Fruit fly (Drosophila melanogaster) whole organism, wandering third instar larva: Measurements from ENCODE around the gene eIF2beta.

Experiments used
- Abd-B ChIP-seq: fragments of >200 bp; optimal IDR thresholded peaks from 2 replicates; lab custom pipeline; 2017; ENCODE audit warnings: missing biosample characterization, missing genetic modification characterization
- CG32264 ChIP-seq: fragments of 200-800 bp; sonication (Bioruptor generic); optimal IDR thresholded peaks from 2 replicates; lab custom pipeline; 2016; ENCODE audit warnings: missing biosample characterization, missing genetic modification characterization
- CG9705 ChIP-seq: fragments of 200-800 bp; sonication (Bioruptor generic); optimal IDR thresholded peaks from 2 replicates; lab custom pipeline; 2018; ENCODE audit warnings: missing biosample characterization, mild to moderate bottlenecking, missing genetic modification characterization
- CrebA ChIP-seq: fragments of 200-800 bp; sonication (Bioruptor generic); optimal IDR thresholded peaks from 2 replicates; lab custom pipeline; 2016; ENCODE audit warnings: missing biosample characterization, mild to moderate bottlenecking, missing genetic modification characterization, borderline replicate concordance
- Dfd ChIP-seq: fragments of >200 bp; optimal IDR thresholded peaks from 2 replicates; lab custom pipeline; 2017; ENCODE audit warnings: missing biosample characterization, missing genetic modification characterization
- Dif ChIP-seq: fragments of 200-275, 200-300 bp; sonication (Bioruptor generic); optimal IDR thresholded peaks from 2 replicates; lab custom pipeline; 2018; ENCODE audit warnings: missing biosample characterization, missing genetic modification characterization; ENCODE audit not compliant: partially characterized antibody
- GATAd ChIP-seq: sonication (Bioruptor generic); optimal IDR thresholded peaks from 2 replicates; lab custom pipeline; 2016; ENCODE audit warnings: missing biosample characterization, missing genetic modification characterization
- HLH106 ChIP-seq: fragments of 200-800 bp; optimal IDR thresholded peaks from 3 replicates; lab custom pipeline; 2019; ENCODE audit warnings: missing biosample characterization, mild to moderate bottlenecking, missing genetic modification characterization, moderate library complexity
- Hnf4 ChIP-seq: fragments of 200-800 bp; sonication (Bioruptor generic); optimal IDR thresholded peaks from 2 replicates; lab custom pipeline; 2016; ENCODE audit warnings: missing biosample characterization, mild to moderate bottlenecking, missing genetic modification characterization
- Hr78 ChIP-seq: fragments of >200 bp; optimal IDR thresholded peaks from 2 replicates; lab custom pipeline; 2017; ENCODE audit warnings: missing biosample characterization, missing genetic modification characterization
- Hr83 ChIP-seq: fragments of 200-300 bp; sonication (Bioruptor generic); optimal IDR thresholded peaks from 2 replicates; lab custom pipeline; 2016; ENCODE audit warnings: missing biosample characterization, mild to moderate bottlenecking, missing genetic modification characterization, moderate library complexity; ENCODE audit not compliant: poor library complexity, severe bottlenecking
- Jra ChIP-seq: sonication (Bioruptor generic); optimal IDR thresholded peaks from 2 replicates; lab custom pipeline; 2016; ENCODE audit warnings: missing biosample characterization, missing genetic modification characterization
- Mio ChIP-seq: sonication (Bioruptor generic); optimal IDR thresholded peaks from 2 replicates; lab custom pipeline; 2016; ENCODE audit warnings: missing biosample characterization, missing genetic modification characterization
- Myc ChIP-seq: fragments of >200 bp; optimal IDR thresholded peaks from 2 replicates; lab custom pipeline; 2017
- N ChIP-seq: fragments of >200 bp; optimal IDR thresholded peaks from 2 replicates; lab custom pipeline; 2018; ENCODE audit warnings: missing biosample characterization, missing external identifiers, missing genetic modification characterization
- OdsH ChIP-seq: fragments of 200-800 bp; sonication (Bioruptor generic); optimal IDR thresholded peaks from 2 replicates; lab custom pipeline; 2016; ENCODE audit warnings: missing biosample characterization, mild to moderate bottlenecking, missing genetic modification characterization
- Rel ChIP-seq, 2 experiments: fragments of 200-800 bp; sonication (Bioruptor generic) in 1 of 2; optimal IDR thresholded peaks; 2 replicates in 1 of 2; 3 replicates in 1 of 2; lab custom pipeline; 2016 to 2019; ENCODE audit warnings: mild to moderate bottlenecking in 2 of 2, missing biosample characterization in 2 of 2, missing genetic modification characterization in 2 of 2, moderate library complexity in 1 of 2
- Sp1 ChIP-seq: fragments of 200-800 bp; sonication (Bioruptor generic); optimal IDR thresholded peaks from 3 replicates; lab custom pipeline; 2019; ENCODE audit warnings: missing biosample characterization, mild to moderate bottlenecking, missing genetic modification characterization, moderate library complexity
- Vsx2 ChIP-seq: fragments of 200-300, 225-300 bp; sonication (Bioruptor generic); optimal IDR thresholded peaks from 2 replicates; lab custom pipeline; 2018; ENCODE audit warnings: missing biosample characterization, missing genetic modification characterization; ENCODE audit not compliant: partially characterized antibody
- br ChIP-seq: fragments of 200-800 bp; sonication (Bioruptor generic); optimal IDR thresholded peaks from 2 replicates; lab custom pipeline; 2016; ENCODE audit warnings: missing biosample characterization, missing genetic modification characterization
- brk ChIP-seq: fragments of 200-800 bp; sonication (Bioruptor generic); optimal IDR thresholded peaks from 2 replicates; lab custom pipeline; 2016; ENCODE audit warnings: missing biosample characterization, mild to moderate bottlenecking, missing genetic modification characterization
- dl ChIP-seq, 2 experiments: fragments of 175-275, 200-275 bp in 1 of 2; fragments of 200-275 bp in 1 of 2; sonication (Bioruptor generic); optimal IDR thresholded peaks; lab custom pipeline; 2018; ENCODE audit warnings: mild to moderate bottlenecking in 2 of 2, missing biosample characterization in 2 of 2, missing genetic modification characterization in 2 of 2, moderate library complexity in 2 of 2; ENCODE audit not compliant: partially characterized antibody in 2 of 2, insufficient read depth in 1 of 2
- dmrt93B ChIP-seq: fragments of 200-800 bp; sonication (Bioruptor generic); optimal IDR thresholded peaks from 2 replicates; lab custom pipeline; 2018; ENCODE audit warnings: missing biosample characterization, mild to moderate bottlenecking, missing genetic modification characterization
- dsf ChIP-seq: sonication (Bioruptor generic); optimal IDR thresholded peaks from 2 replicates; lab custom pipeline; 2016; ENCODE audit warnings: missing biosample characterization, missing genetic modification characterization, borderline replicate concordance
- ey ChIP-seq: fragments of 200-800 bp; sonication (Bioruptor generic); optimal IDR thresholded peaks from 2 replicates; lab custom pipeline; 2016; ENCODE audit warnings: missing biosample characterization, missing genetic modification characterization
- foxo ChIP-seq, 2 experiments: fragments of 200-800 bp; sonication (Bioruptor generic); optimal IDR thresholded peaks; 2 replicates in 1 of 2; 3 replicates in 1 of 2; lab custom pipeline; 2016 to 2017; ENCODE audit warnings: missing biosample characterization in 2 of 2, missing genetic modification characterization in 2 of 2
- fru ChIP-seq: fragments of 200-800 bp; sonication (Bioruptor generic); optimal IDR thresholded peaks from 3 replicates; lab custom pipeline; 2016; ENCODE audit warnings: missing biosample characterization, mild to moderate bottlenecking, missing genetic modification characterization
- h ChIP-seq: fragments of 200-800 bp; sonication (Bioruptor generic); optimal IDR thresholded peaks from 3 replicates; lab custom pipeline; 2016; ENCODE audit warnings: missing biosample characterization, mild to moderate bottlenecking, missing genetic modification characterization
- jim ChIP-seq: fragments of 175-275, 200-325 bp; sonication (Bioruptor generic); optimal IDR thresholded peaks from 2 replicates; lab custom pipeline; 2016; ENCODE audit warnings: missing biosample characterization, mild to moderate bottlenecking, missing genetic modification characterization
- lola ChIP-seq: fragments of >200 bp; optimal IDR thresholded peaks from 2 replicates; lab custom pipeline; 2017; ENCODE audit warnings: missing biosample characterization, missing genetic modification characterization
- pan ChIP-seq: fragments of >200 bp; optimal IDR thresholded peaks from 2 replicates; lab custom pipeline; 2017
- psq ChIP-seq: fragments of 200-800 bp; sonication (Bioruptor generic); optimal IDR thresholded peaks from 3 replicates; lab custom pipeline; 2017; ENCODE audit warnings: missing biosample characterization, mild to moderate bottlenecking, missing genetic modification characterization, moderate library complexity
- rgr ChIP-seq: fragments of 200-800 bp; sonication (Bioruptor generic); optimal IDR thresholded peaks from 3 replicates; lab custom pipeline; 2016; ENCODE audit warnings: missing biosample characterization, mild to moderate bottlenecking, missing genetic modification characterization
- sage ChIP-seq: fragments of 200-800 bp; sonication (Bioruptor generic); optimal IDR thresholded peaks from 2 replicates; lab custom pipeline; 2016; ENCODE audit warnings: missing biosample characterization, mild to moderate bottlenecking, missing genetic modification characterization
- sv ChIP-seq: fragments of 200-800 bp; sonication (Bioruptor generic); optimal IDR thresholded peaks from 3 replicates; lab custom pipeline; 2016; ENCODE audit warnings: missing biosample characterization, missing genetic modification characterization
- tai ChIP-seq: sonication (Bioruptor generic); optimal IDR thresholded peaks from 2 replicates; lab custom pipeline; 2016; ENCODE audit warnings: missing biosample characterization, missing genetic modification characterization
- usp ChIP-seq: fragments of >200 bp; optimal IDR thresholded peaks from 2 replicates; lab custom pipeline; 2017; ENCODE audit warnings: missing biosample characterization, missing genetic modification characterization
- woc ChIP-seq: sonication (Bioruptor generic); optimal IDR thresholded peaks from 2 replicates; lab custom pipeline; 2016; ENCODE audit warnings: missing biosample characterization, mild to moderate bottlenecking, missing genetic modification characterization

eIF2beta gene

dm6 chr3L:12506963-12507552 lies 19.5 kb downstream of the eIF2beta start:
- TF ChIP-seq Myc: no peak
- peak; percentile 75 for TF ChIP-seq h

dm6 chr3L:12505990-12506389 lies 20.5 kb downstream of the eIF2beta start:
- no peak for TF ChIP-seq sv (GFP tag; lab: Kevin White, UChicago)
- no peak for TF ChIP-seq foxo (GFP tag; optimal IDR thresholded peaks at IDR 0.05; lab: Kevin White, UChicago)
- no peak for TF ChIP-seq Hr83 (GFP tag; lab: Kevin White, UChicago)
- no peak for TF ChIP-seq CG32264 (GFP tag; lab: Kevin White, UChicago)
- TF ChIP-seq Myc: no peak
- TF ChIP-seq usp (GFP tag; lab: Kevin White, UChicago): no peak
- no peak for TF ChIP-seq woc (GFP tag; lab: Kevin White, UChicago)
- TF ChIP-seq CrebA (GFP tag; lab: Kevin White, UChicago): no peak
- TF ChIP-seq ey (GFP tag; lab: Kevin White, UChicago): no peak
- TF ChIP-seq dmrt93B (GFP tag; lab: Kevin White, UChicago): no peak
- no peak for TF ChIP-seq Dif (GFP tag; lab: Kevin White, UChicago)
- no peak for TF ChIP-seq CG9705 (GFP tag; lab: Kevin White, UChicago)
- TF ChIP-seq Jra (GFP tag; lab: Kevin White, UChicago): no peak
- no peak for TF ChIP-seq br (GFP tag; lab: Kevin White, UChicago)
- no peak for TF ChIP-seq tai (GFP tag; lab: Kevin White, UChicago)
- no peak for TF ChIP-seq rgr (GFP tag; lab: Kevin White, UChicago)
- TF ChIP-seq Hnf4: no peak
- no peak for TF ChIP-seq Vsx2 (GFP tag; lab: Kevin White, UChicago)

- peak; percentile 47 for TF ChIP-seq Myc
- peak; percentile 50 for TF ChIP-seq fru
- no peak for TF ChIP-seq Hnf4
- no peak for TF ChIP-seq Rel (GFP tag; optimal IDR thresholded peaks at IDR 0.05; lab: Kevin White, UChicago)
- peak; percentile 43 for TF ChIP-seq Rel (tag; optimal IDR thresholded peaks at IDR 0.05; lab: Kevin White, UChicago)
- TF ChIP-seq sv (GFP tag; lab: Kevin White, UChicago): no peak
- TF ChIP-seq OdsH (GFP tag; lab: Kevin White, UChicago): peak; percentile 37
- TF ChIP-seq dmrt93B (GFP tag; lab: Kevin White, UChicago): no peak
- TF ChIP-seq N (GFP tag; lab: Kevin White, UChicago): no peak
- peak; percentile 24 for TF ChIP-seq dsf (GFP tag; lab: Kevin White, UChicago)
- TF ChIP-seq Dfd (GFP tag; lab: Kevin White, UChicago): no peak
- TF ChIP-seq lola (GFP tag; lab: Kevin White, UChicago): no peak
- no peak for TF ChIP-seq usp (GFP tag; lab: Kevin White, UChicago)
- no peak for TF ChIP-seq tai (GFP tag; lab: Kevin White, UChicago)
- TF ChIP-seq Abd-B (GFP tag; lab: Kevin White, UChicago): no peak
- TF ChIP-seq brk (GFP tag; lab: Kevin White, UChicago): no peak
- TF ChIP-seq psq: peak; percentile 67
- no peak for TF ChIP-seq CrebA (GFP tag; lab: Kevin White, UChicago)
- peak; percentile 40 for TF ChIP-seq CG9705 (GFP tag; lab: Kevin White, UChicago)
- no peak for TF ChIP-seq dl (GFP tag; optimal IDR thresholded peaks at IDR 0.05; lab: Kevin White, UChicago; ENCODE audit: insufficient read depth in 1 of 2, partially characterized antibody in 2 of 2)
- TF ChIP-seq foxo (GFP tag; optimal IDR thresholded peaks at IDR 0.05; lab: Kevin White, UChicago): peak in 1 of 2 experiments; percentile 66
- TF ChIP-seq pan (lab: Kevin White, UChicago): no peak
- no peak for TF ChIP-seq GATAd (GFP tag; lab: Kevin White, UChicago)
- TF ChIP-seq Sp1 (GFP tag; lab: Kevin White, UChicago): peak; percentile 54
- peak; percentile 45 for TF ChIP-seq HLH106 (tag; lab: Kevin White, UChicago)
- TF ChIP-seq Vsx2 (GFP tag; lab: Kevin White, UChicago): no peak
- peak; percentile 11 for TF ChIP-seq br (GFP tag; lab: Kevin White, UChicago)
- peak; percentile 59 for TF ChIP-seq h
- peak; percentile 47 for TF ChIP-seq Hr83 (GFP tag; lab: Kevin White, UChicago)
- peak; percentile 12 for TF ChIP-seq ey (GFP tag; lab: Kevin White, UChicago)
- TF ChIP-seq jim (GFP tag; lab: Kevin White, UChicago): no peak
- TF ChIP-seq Dif (GFP tag; lab: Kevin White, UChicago): no peak
- no peak for TF ChIP-seq woc (GFP tag; lab: Kevin White, UChicago)
- TF ChIP-seq CG32264 (GFP tag; lab: Kevin White, UChicago): no peak
- no peak for TF ChIP-seq Mio (GFP tag; lab: Kevin White, UChicago)
- peak; percentile 60 for TF ChIP-seq rgr (GFP tag; lab: Kevin White, UChicago)
- TF ChIP-seq Hr78 (GFP tag; lab: Kevin White, UChicago): no peak
- TF ChIP-seq Jra (GFP tag; lab: Kevin White, UChicago): no peak
- TF ChIP-seq sage: no peak
Measured at dm6 chr3L:12503865-12504650, 22.5 kb downstream of the eIF2beta start, which contains the start of the genes CG10646 and vih. Gene CG10646 (minus strand): TSS chr3L:12503894. Gene vih (plus strand): TSS chr3L:12504292.
